Worm (Caenorhabditis elegans): ENCODE results near the gene nrf-5.

DNA sequence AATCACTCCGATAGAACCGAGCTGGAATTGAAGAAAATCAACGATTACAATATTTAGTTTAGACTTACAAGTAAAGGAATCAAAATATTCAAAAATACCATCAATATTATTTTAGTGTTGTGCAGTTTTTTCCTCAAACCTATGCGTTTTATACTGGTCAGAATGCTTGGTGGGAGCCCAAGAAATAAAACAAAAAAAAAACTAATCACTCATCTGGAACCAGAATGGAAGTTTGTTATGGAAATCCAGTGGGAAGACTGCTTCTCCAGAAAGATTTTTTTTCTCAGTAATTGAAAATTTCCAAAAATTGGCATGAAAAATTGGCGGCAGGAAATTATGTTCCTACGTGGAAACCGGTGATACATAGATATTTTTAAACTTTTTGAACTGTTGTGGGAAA, 28.3 kb downstream of the nrf-5 start, which contains the start of gene srx-134:
- TF ChIP-seq tbx-37 (GFP tag; conservative IDR thresholded peaks at IDR 0.05) (no peak), ama-1 (optimal IDR thresholded peaks at IDR 0.05) (no peak), flt-1 (GFP tag; IDR thresholded peaks at IDR 0.05) (no peak), ets-7 (tag; optimal IDR thresholded peaks at IDR 0.05) (no peak), pes-1 (GFP tag; IDR thresholded peaks at IDR 0.05) (no peak), hmbx-1 (tag; optimal IDR thresholded peaks at IDR 0.05) (no peak), hnd-1 (tag; optimal IDR thresholded peaks at IDR 0.05) (no peak), sea-1 (GFP tag; conservative IDR thresholded peaks at IDR 0.05) (no peak)
